Worm (Caenorhabditis elegans): Measurements from ENCODE around the gene F38H4.3.

DNA sequence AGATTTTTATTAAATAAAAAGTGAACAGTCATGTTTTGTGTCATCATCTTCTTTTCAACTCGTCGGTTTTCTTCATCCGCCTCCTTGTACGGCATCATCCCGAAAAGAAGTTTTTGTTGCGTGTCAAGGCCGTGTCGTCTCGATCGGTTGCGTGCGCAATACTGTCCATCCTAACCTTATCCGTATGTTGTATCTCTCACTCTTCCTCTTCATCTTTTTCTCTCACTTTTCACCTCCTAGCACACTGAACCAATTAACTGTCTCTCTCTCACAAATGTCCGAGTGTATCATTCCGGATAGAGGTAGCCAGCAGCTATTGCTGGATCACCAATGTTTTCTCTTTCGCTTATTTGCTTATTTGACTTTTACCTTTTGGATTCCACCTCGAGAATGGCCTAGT lies 41.3 kb downstream of the F38H4.3 start:
- TF ChIP-seq Y56A3A.18 (GFP tag; IDR thresholded peaks at IDR 0.05) (no peak), madf-10 (tag; optimal IDR thresholded peaks at IDR 0.05) (no peak), nhr-27 (tag; optimal IDR thresholded peaks at IDR 0.05) (no peak), Y95B8A.8 (GFP tag; IDR thresholded peaks at IDR 0.05) (no peak), ets-4 (GFP tag; optimal IDR thresholded peaks at IDR 0.05) (no peak), F39B2.1 (GFP tag; IDR thresholded peaks at IDR 0.05) (no peak), madf-6 (GFP tag; IDR thresholded peaks at IDR 0.05) (no peak), F49E8.2 (tag; optimal IDR thresholded peaks at IDR 0.05; ENCODE audit: insufficient read depth) (no peak)

Data from whole organism, young adult.